Fruit fly (Drosophila melanogaster): ENCODE results near the gene CG42526.

CG42526 gene

DNA sequence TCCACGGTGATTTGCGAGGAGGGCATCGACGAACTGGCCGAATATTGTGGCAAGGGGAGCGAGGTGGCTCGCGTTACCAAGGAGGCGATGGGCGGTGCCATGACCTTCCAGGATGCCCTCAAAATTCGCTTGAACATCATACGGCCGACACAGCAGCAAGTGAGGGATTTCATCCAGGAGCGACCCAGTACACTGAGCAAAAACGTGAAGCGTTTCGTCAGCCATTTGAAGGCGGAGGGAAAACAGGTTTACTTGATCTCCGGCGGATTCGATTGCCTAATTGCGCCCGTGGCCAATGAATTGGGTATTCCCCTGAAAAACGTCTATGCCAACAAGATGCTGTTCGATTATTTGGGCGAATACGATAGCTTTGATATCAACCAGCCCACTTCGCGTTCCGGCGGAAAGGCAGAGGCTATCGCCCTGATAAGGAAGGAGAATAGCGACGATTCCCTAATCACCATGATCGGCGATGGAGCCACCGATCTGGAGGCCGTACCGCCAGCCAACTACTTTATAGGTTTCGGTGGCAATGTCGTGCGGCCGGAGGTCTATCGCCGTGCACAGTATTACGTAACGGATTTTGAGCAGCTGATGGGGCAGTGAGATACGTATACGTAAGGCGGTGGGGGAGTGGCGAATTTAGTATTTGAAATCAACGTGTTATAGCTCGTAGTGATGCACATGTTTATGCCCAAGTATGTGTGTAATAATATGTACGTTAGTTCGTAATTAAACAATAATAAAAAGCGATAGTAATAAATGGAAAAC is 11.3 kb downstream of the CG42526 start (continued):
- no peak for TF ChIP-seq CG3847 (GFP tag; IDR thresholded peaks at IDR 0.05)
- TF ChIP-seq grn (GFP tag; optimal IDR thresholded peaks at IDR 0.05): peak; percentile 85
- no peak for TF ChIP-seq CG10654 (GFP tag; optimal IDR thresholded peaks at IDR 0.05)
- TF ChIP-seq abd-A (tag; optimal IDR thresholded peaks at IDR 0.05): peak; percentile 4
- no peak for TF ChIP-seq CG8290 (GFP tag; optimal IDR thresholded peaks at IDR 0.05)
- peak in 1 of 2 experiments; percentile 26 for TF ChIP-seq CG8290 (tag; optimal IDR thresholded peaks at IDR 0.05)
- no peak for TF ChIP-seq Antp (GFP tag; optimal IDR thresholded peaks at IDR 0.05)

DNA sequence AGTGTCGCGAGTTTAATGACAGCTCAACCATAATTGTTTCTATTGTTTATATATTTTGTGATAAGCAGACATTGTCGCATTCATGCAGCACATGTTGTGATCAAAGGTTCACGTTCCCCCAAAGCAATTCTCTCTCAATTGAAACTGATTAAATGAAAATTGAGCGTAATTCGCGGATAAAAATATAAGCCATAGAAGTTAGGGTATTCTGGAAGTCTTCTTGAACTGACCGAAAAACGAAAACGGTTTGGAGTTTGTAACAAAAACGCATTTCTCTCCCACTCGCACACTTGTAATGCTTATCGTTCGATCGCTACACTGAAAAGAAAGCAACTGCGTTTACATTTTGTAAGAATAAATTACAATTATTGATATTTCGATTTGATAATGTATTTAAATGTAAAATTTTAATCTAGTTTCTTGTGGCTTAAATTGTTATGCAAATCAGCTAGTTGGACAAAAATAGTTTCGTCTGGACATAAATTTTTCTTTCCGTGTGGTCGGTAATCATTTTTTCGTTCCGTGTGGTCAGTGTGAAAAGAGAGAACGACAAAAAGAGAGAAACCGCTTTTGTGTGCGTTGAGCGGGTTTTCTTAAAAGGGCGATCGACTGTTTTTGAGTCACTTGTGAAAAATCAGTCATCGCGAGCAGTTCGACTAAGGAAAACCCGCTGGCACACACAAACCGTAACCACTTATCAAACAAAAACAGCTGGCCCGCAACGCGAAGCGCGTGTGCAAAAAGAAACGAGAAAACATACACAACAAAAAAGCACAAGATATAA is 12.4 kb downstream of the CG42526 start, which contains the start of gene aay:
TSS of gene aay (plus strand) at position 618 of the 784 bp plus-strand sequence.
- TF ChIP-seq CG6175 (GFP tag; IDR thresholded peaks at IDR 0.05) (peak; percentile 95), CG12299 (tag; optimal IDR thresholded peaks at IDR 0.05) (peak; percentile 99), B-H1 (GFP tag; IDR thresholded peaks at IDR 0.05) (peak; percentile 97), pb (GFP tag; optimal IDR thresholded peaks at IDR 0.05) (peak; percentile 97), exex (tag; optimal IDR thresholded peaks at IDR 0.05) (peak; percentile 94), CG13424 (tag; optimal IDR thresholded peaks at IDR 0.05) (peak; percentile 99), caup (GFP tag; optimal IDR thresholded peaks at IDR 0.05; ENCODE audit: severe bottlenecking) (peak; percentile 99), sug (tag; optimal IDR thresholded peaks at IDR 0.05) (peak; percentile 98), MBD-R2 (GFP tag; IDR thresholded peaks at IDR 0.05) (peak; percentile 94), CG17361 (GFP tag; IDR thresholded peaks at IDR 0.05) (peak; percentile 99), CG2889 (GFP tag; IDR thresholded peaks at IDR 0.05) (peak; percentile 97), CG11093 (GFP tag; IDR thresholded peaks at IDR 0.05) (peak; percentile 97), ro (GFP tag; IDR thresholded peaks at IDR 0.05) (peak; percentile 96), CG14710 (tag; optimal IDR thresholded peaks at IDR 0.05) (peak; percentile 98), CG11398 (GFP tag; optimal IDR thresholded peaks at IDR 0.05) (peak; percentile 95), gcm (GFP tag; optimal IDR thresholded peaks at IDR 0.05) (peak; percentile 100), ara (GFP tag; IDR thresholded peaks at IDR 0.05) (peak; percentile 98), CG10565 (GFP tag; optimal IDR thresholded peaks at IDR 0.05) (peak; percentile 95), CG9932 (GFP tag; IDR thresholded peaks at IDR 0.05) (peak; percentile 97), toy (GFP tag; IDR thresholded peaks at IDR 0.05) (peak; percentile 92), Ada2b (GFP tag; IDR thresholded peaks at IDR 0.05) (peak; percentile 98), Nf-YC (tag; optimal IDR thresholded peaks at IDR 0.05) (peak; percentile 93), zen (tag; optimal IDR thresholded peaks at IDR 0.05) (peak; percentile 99), CG42726 (GFP tag; IDR thresholded peaks at IDR 0.05; ENCODE audit: partially characterized antibody) (no peak; the same call in 1 of the 2 replicates), gt (GFP tag; IDR thresholded peaks at IDR 0.05) (peak; percentile 96), Tbp (GFP tag; optimal IDR thresholded peaks at IDR 0.05) (no peak), CG14860 (GFP tag; IDR thresholded peaks at IDR 0.05; ENCODE audit: partially characterized antibody) (no peak), sqz (GFP tag; optimal IDR thresholded peaks at IDR 0.05) (peak; percentile 98), CG11560 (tag; IDR thresholded peaks at IDR 0.05) (peak; percentile 91), CG13287 (GFP tag; IDR thresholded peaks at IDR 0.05; ENCODE audit: partially characterized antibody) (peak; percentile 63), CG13624 (GFP tag; optimal IDR thresholded peaks at IDR 0.05) (peak; percentile 99), pita (GFP tag; optimal IDR thresholded peaks at IDR 0.05) (no peak), CG14014 (GFP tag; IDR thresholded peaks at IDR 0.05) (peak; percentile 97), Lim3 (GFP tag; IDR thresholded peaks at IDR 0.05) (peak; percentile 93), Lpt (GFP tag; optimal IDR thresholded peaks at IDR 0.05) (no peak), lilli (GFP tag; optimal IDR thresholded peaks at IDR 0.05) (peak; percentile 99), vfl (GFP tag; optimal IDR thresholded peaks at IDR 0.05) (peak; percentile 97), twi (tag; optimal IDR thresholded peaks at IDR 0.05) (peak; percentile 96), CG17568 (GFP tag; optimal IDR thresholded peaks at IDR 0.05) (peak; percentile 99), CG17829 (tag; optimal IDR thresholded peaks at IDR 0.05) (peak; percentile 99)
